Worm (Caenorhabditis elegans): Measurements from ENCODE around the gene gta-1.

DNA sequence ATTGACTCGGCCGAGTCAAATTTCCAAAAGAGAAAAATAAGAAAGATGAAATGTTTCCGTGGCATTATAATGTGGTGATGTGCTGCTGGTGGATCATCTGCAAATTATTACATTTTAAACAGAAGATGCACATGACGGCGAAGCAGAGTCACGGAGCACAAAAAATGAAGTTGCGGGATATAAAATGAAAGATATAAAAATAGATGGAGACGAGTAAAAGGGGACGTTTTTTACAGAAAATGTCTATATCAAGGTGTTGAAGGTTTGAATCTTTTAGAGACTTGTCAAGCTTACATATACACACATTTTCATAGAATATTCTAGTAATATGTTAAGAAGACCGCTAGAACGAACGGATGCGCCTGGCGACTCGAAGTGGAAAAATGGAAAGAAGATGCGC, 13.9 kb downstream of the gta-1 start, which contains the start of gene ptrg-1:
- no peak for TF ChIP-seq pha-4 (tag; optimal IDR thresholded peaks at IDR 0.05)
- TF ChIP-seq repo-1 (tag; optimal IDR thresholded peaks at IDR 0.05): no peak

All from whole organism, young adult.